Fruit fly (Drosophila melanogaster): ENCODE measurements around the gene Ranbp21.

Ranbp21 gene

dm6 chrX:19645873-19646541 is 6.1 kb downstream of the Ranbp21 start, which contains the start of gene Arp10 (continued):
- TF ChIP-seq CG18619 (GFP tag; optimal IDR thresholded peaks at IDR 0.05) (no peak), Hr39 (optimal IDR thresholded peaks at IDR 0.05) (no peak), peb (GFP tag; IDR thresholded peaks at IDR 0.05) (no peak), Adf1 (GFP tag; IDR thresholded peaks at IDR 0.05) (no peak), CG15479 (GFP tag; optimal IDR thresholded peaks at IDR 0.05) (no peak), h (optimal IDR thresholded peaks at IDR 0.05) (no peak), GATAe (GFP tag; conservative IDR thresholded peaks at IDR 0.05) (no peak), CG17568 (GFP tag; optimal IDR thresholded peaks at IDR 0.05) (no peak), knrl (GFP tag; IDR thresholded peaks at IDR 0.05; ENCODE audit: partially characterized antibody) (peak; percentile 46; the same call in 2 of the 3 replicates), fu2 (GFP tag; optimal IDR thresholded peaks at IDR 0.05) (no peak), CG17359 (tag; optimal IDR thresholded peaks at IDR 0.05) (no peak), prd (optimal IDR thresholded peaks at IDR 0.05) (no peak), prd (GFP tag; IDR thresholded peaks at IDR 0.05) (no peak), gce (GFP tag; IDR thresholded peaks at IDR 0.05) (no peak), CG8944 (GFP tag; optimal IDR thresholded peaks at IDR 0.05) (no peak), CG11093 (GFP tag; IDR thresholded peaks at IDR 0.05) (no peak), Scr (GFP tag; IDR thresholded peaks at IDR 0.05; ENCODE audit: partially characterized antibody) (peak; percentile 51), Dref (GFP tag; IDR thresholded peaks at IDR 0.05) (peak; percentile 71), Sry-δ (GFP tag; optimal IDR thresholded peaks at IDR 0.05) (peak; percentile 57), CG15696 (tag; optimal IDR thresholded peaks at IDR 0.05) (peak; percentile 13), CG17612 (GFP tag; IDR thresholded peaks at IDR 0.05) (no peak), Asciz (GFP tag; optimal IDR thresholded peaks at IDR 0.05) (no peak), CG1233 (GFP tag; optimal IDR thresholded peaks at IDR 0.05) (no peak), CG33557 (GFP tag; optimal IDR thresholded peaks at IDR 0.05) (peak; percentile 2), inv (GFP tag; IDR thresholded peaks at IDR 0.05; ENCODE audit: partially characterized antibody) (no peak), sisA (GFP tag; IDR thresholded peaks at IDR 0.05) (no peak), aop (GFP tag; IDR thresholded peaks at IDR 0.05) (no peak), Hand (GFP tag; optimal IDR thresholded peaks at IDR 0.05) (no peak), fd102C (GFP tag; optimal IDR thresholded peaks at IDR 0.05) (no peak), sr (GFP tag; IDR thresholded peaks at IDR 0.05) (no peak), mld (GFP tag; IDR thresholded peaks at IDR 0.05; ENCODE audit: partially characterized antibody) (no peak), ham (GFP tag; IDR thresholded peaks at IDR 0.05) (no peak), bigmax (GFP tag; optimal IDR thresholded peaks at IDR 0.05) (no peak), row (GFP tag; IDR thresholded peaks at IDR 0.05) (peak; percentile 77), CG31388 (GFP tag; optimal IDR thresholded peaks at IDR 0.05) (no peak), ftz-f1 (GFP tag; optimal IDR thresholded peaks at IDR 0.05) (no peak), CG2202 (tag; optimal IDR thresholded peaks at IDR 0.05) (no peak), CG13424 (tag; optimal IDR thresholded peaks at IDR 0.05) (peak; percentile 14), CG4617 (GFP tag; optimal IDR thresholded peaks at IDR 0.05; ENCODE audit: borderline replicate concordance) (peak; percentile 39), MBD-R2 (GFP tag; IDR thresholded peaks at IDR 0.05) (peak; percentile 73), hbn (GFP tag; IDR thresholded peaks at IDR 0.05; ENCODE audit: partially characterized antibody) (0 out of 2 replicates have a peak, but pooled peaks have one; percentile 31), br (optimal IDR thresholded peaks at IDR 0.05) (no peak), gt (GFP tag; IDR thresholded peaks at IDR 0.05) (no peak), CG6654 (GFP tag; optimal IDR thresholded peaks at IDR 0.05) (no peak), CG16813 (GFP tag; IDR thresholded peaks at IDR 0.05; ENCODE audit: partially characterized antibody) (peak; percentile 60; the same call in 2 of the 3 replicates), Pdp1 (GFP tag; optimal IDR thresholded peaks at IDR 0.05) (peak; percentile 23 to 27), HmgD (GFP tag; optimal IDR thresholded peaks at IDR 0.05) (no peak), Antp (GFP tag; optimal IDR thresholded peaks at IDR 0.05) (peak; percentile 0), Sry-β (GFP tag; optimal IDR thresholded peaks at IDR 0.05) (peak; percentile 48), Oli (tag; optimal IDR thresholded peaks at IDR 0.05) (no peak), sd (tag; optimal IDR thresholded peaks at IDR 0.05) (no peak)

Data from whole organism, embryonic.